Fruit fly (Drosophila melanogaster) ovary, adult (tissue): Measurements from ENCODE around the gene CG12643.

Source experiments
- CG17801 ChIP-seq: fragments of 200-800 bp; optimal IDR thresholded peaks from 2 replicates; lab custom pipeline; 2019; ENCODE audit warnings: missing biosample characterization, mild to moderate bottlenecking, missing genetic modification characterization, moderate library complexity; ENCODE audit not compliant: partially characterized antibody

CG12643 gene

DNA sequence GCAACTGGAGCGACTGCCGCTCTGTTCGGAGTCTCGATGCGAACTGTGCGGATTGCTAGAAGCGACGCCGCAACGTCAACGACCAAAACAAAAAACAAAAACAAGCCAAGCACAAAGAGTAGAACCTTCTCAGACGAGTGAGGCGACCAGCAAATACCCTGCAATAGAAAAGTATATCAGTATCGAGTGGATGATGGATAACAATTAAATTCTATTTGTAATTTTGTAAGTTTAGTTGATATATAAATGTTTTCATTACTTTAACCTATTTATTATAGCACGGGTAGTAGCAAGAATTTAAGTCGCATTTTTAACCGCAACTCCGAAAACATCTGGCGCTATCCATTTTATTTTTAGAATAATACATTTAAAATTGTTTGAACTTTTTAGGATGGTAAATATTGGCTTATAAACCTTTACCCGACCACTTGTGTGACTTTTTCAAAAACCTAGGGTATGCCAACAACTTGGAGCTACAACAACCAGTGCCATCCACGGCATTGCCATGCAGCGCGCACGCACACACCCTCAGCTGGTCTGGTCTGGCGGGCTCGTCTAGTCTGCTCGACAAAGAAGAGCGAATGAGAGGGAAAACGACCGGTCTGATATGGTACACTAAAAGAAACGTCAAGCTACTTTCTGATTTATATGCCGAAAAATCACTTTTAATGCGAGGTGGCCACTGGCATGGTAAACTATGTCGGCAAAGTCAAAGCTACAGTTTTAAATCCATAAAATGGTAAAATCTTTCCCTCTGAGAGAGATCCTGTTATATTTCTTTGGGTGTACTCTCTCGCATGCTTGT is at the start of gene CG12643:
TSS of gene CG12643 (minus strand) at position 51 of the 805 bp plus-strand sequence.
- peak; percentile 54 for TF ChIP-seq CG17801 (GFP tag; lab: Kevin White, UChicago)

dm6 chrX:10308996-10309395 is 43.9 kb upstream of the CG12643 start:
- TF ChIP-seq CG17801 (GFP tag; lab: Kevin White, UChicago), result no peak

DNA sequence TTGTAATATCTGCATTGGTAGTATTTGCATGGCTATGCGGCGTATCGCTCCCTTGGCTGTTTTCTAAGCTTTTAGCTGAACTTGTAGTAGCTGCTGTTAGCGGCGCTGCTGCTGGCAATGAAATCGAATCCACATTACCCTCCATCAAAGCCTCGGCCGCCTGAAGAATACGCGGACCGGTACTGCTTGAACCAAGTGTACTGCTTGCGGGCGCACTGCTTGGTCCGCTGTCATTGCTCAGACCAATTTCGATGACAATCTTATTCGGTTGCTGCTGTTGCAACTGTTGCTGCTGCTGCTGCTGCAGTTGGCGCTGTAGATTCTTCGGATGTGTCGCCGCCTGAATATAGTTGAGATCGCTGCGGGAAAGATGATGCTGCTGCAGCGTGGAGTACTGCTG is 42.9 kb upstream of the CG12643 start:
- no peak for TF ChIP-seq CG17801 (GFP tag; lab: Kevin White, UChicago)

dm6 chrX:10300140-10300539 is 35.1 kb upstream of the CG12643 start:
- TF ChIP-seq CG17801 (GFP tag; lab: Kevin White, UChicago), result no peak

DNA sequence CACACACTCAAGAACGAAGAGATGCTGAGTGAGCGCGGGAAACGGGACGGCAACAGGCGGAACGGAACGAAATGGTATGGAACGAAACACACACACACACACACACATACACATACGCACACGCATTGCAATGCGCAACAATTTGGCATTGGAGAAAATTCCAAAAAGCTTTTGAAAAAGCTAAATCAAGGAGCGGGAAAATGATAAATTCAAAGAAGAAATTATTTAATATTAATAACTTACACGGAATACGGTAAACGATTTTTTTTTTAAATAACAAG is 25.6 kb upstream of the CG12643 start:
- TF ChIP-seq CG17801 (GFP tag; lab: Kevin White, UChicago), result no peak

DNA sequence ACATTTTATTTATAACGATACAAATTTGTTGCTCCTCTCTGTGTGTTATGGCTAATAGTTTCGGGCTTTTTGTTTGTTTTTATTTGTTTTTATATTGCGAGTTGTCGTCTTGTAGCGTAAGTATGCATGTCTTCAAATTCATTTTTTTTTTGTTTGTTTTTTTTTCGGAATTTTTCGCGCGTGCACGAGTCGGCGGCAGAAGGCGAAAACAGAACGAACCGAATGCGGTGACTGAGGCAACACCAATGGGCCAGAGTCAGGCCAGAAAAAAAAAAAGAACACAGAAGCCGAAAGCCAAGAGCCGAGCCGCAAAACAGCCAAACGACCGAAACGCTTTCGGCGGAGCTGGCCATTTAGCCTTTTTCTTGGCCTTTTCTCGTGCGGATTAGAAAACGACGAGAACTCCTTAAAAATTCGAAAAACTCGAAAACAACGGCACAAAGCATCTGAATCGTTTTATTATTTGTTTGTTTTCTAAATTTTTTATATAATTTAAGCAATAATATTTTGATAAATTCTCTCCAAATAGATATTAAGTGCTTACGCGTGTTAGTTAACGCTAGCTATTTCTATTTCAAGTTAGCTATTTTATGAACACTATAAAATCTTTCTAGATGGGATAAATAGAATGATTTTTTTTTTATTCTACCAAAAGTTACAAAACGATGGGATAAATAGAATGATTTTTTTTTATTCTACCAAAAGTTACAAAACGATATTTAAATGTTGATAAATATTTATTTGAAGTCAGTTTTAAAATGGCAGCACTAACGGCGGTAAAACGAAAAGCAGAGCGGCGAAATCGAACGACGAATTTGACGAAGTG is 25.1 kb upstream of the CG12643 start:
- TF ChIP-seq CG17801 (GFP tag; lab: Kevin White, UChicago), result no peak

DNA sequence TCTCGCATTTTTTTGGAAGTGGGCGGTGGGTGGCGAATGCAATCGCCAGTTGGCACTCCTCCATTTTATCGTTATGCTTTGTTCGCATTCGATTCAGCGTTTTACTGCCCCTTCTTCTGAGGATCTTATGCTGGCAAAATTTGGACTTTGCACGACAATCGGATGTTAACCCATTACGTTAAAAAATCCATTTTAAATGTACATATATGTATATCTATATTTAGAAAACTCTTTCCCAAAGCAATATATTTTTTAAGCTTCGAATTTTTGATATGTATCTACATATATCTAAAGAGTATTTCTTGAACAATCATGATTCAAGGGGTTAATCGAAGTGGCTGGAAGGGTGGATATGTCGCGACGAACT is 938 bp upstream of the CG12643 start:
- peak; percentile 12 for TF ChIP-seq CG17801 (GFP tag; lab: Kevin White, UChicago)

DNA sequence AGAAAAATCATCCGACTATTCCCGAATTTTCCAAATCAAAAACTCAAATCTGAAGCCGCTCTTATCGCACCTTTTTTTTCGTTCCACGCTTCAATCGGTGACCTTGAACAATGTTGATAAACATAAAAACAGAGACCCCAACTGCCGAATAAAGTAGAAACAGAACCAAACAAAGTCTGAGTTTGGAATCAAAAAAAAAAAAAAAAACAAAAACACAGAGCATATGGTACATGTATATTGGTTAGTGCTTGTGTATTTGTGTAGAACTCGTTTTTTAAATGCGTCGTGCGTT is 1.2 kb downstream of the CG12643 start:
- no peak for TF ChIP-seq CG17801 (GFP tag; lab: Kevin White, UChicago)

DNA sequence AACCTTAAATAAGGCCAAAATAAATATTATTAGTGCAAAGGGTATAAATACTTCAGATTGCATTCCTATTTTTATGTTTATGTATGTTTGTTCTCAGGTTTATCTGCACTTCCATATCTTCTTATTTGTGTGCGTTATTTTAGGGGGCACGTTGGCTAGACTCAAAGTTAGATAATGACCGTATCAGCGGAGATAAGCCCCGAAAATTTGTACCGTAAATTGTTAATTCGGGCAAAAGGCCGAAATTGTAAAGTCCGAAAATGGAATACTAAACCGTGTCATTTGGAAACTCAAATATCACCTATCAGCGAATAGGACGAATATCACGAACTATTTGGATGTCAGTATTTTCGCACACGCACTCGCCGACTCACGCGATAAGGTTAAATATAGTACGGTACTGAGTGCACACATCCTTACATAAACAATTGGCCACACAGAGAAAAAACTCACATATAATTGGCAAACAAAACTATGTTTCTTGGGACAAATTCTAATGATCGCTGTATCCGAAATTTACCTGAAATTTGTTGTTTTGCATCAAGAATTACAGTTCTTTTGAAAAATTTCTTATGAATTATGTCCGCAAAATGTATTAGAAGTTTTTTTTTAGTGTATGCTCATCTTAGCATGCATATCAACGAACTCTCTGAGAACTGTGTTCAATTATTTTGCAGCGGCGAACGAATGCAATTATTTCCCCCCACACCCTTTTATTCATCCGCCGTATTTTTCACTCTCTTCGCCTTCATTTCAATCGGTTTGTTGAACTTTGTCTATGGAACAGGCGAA is 1.7 kb downstream of the CG12643 start, which contains the start of gene Hk:
TSS of gene Hk (minus strand) at position 321 of the 792 bp plus-strand sequence.
- TF ChIP-seq CG17801 (GFP tag; lab: Kevin White, UChicago), result no peak

- TF ChIP-seq CG17801 (GFP tag; lab: Kevin White, UChicago), result no peak
These were observed 3.9 kb downstream of the CG12643 start for dm6 chrX:10261172-10261571.

dm6 chrX:10259524-10259923 is 5.5 kb downstream of the CG12643 start:
- no peak for TF ChIP-seq CG17801 (GFP tag; lab: Kevin White, UChicago)

- no peak for TF ChIP-seq CG17801 (GFP tag; lab: Kevin White, UChicago)
These were observed 8.8 kb downstream of the CG12643 start for dm6 chrX:10256228-10256627.

dm6 chrX:10252745-10253144 is 12.3 kb downstream of the CG12643 start:
- TF ChIP-seq CG17801 (GFP tag; lab: Kevin White, UChicago), result no peak

- no peak for TF ChIP-seq CG17801 (GFP tag; lab: Kevin White, UChicago)
These were observed 14.4 kb downstream of the CG12643 start for dm6 chrX:10250659-10251058.

dm6 chrX:10250017-10250416 is 15.0 kb downstream of the CG12643 start:
- TF ChIP-seq CG17801 (GFP tag; lab: Kevin White, UChicago), result no peak
